Fruit fly (Drosophila melanogaster) whole organism, adult: ENCODE measurements around the gene bun.

ENCODE experiments used
- CG11617 ChIP-seq: fragments of 200-800 bp; sonication (Bioruptor generic); optimal IDR thresholded peaks from 2 replicates; lab custom pipeline; 2017; ENCODE audit warnings: mild to moderate bottlenecking, missing biosample characterization, missing genetic modification reagents, missing genetic modification characterization
- CG12768 ChIP-seq: fragments of 200-800 bp; sonication (Bioruptor generic); optimal IDR thresholded peaks from 2 replicates; lab custom pipeline; 2017; ENCODE audit warnings: missing biosample characterization, missing genetic modification characterization, mild to moderate bottlenecking, moderate library complexity, missing genetic modification reagents
- CG14711 ChIP-seq: fragments of 200-800 bp; sonication (Bioruptor generic); optimal IDR thresholded peaks from 2 replicates; lab custom pipeline; 2018; ENCODE audit warnings: missing biosample characterization, mild to moderate bottlenecking, missing genetic modification characterization, moderate library complexity
- CG1620 ChIP-seq: fragments of 200-800 bp; sonication (Bioruptor generic); optimal IDR thresholded peaks from 2 replicates; lab custom pipeline; 2016; ENCODE audit warnings: missing biosample characterization, missing genetic modification characterization
- CG33017 ChIP-seq: fragments of 200-800 bp; sonication (Bioruptor generic); optimal IDR thresholded peaks from 2 replicates; lab custom pipeline; 2018; ENCODE audit warnings: missing biosample characterization, mild to moderate bottlenecking, missing genetic modification characterization, moderate library complexity
- CG5204 ChIP-seq: fragments of 200-800 bp; sonication (Bioruptor generic); optimal IDR thresholded peaks from 2 replicates; lab custom pipeline; 2016; ENCODE audit warnings: missing biosample characterization, missing genetic modification characterization
- CG7045 ChIP-seq: fragments of 200-800 bp; sonication (Bioruptor generic); optimal IDR thresholded peaks from 2 replicates; lab custom pipeline; 2017; ENCODE audit warnings: missing biosample characterization, mild to moderate bottlenecking, missing genetic modification characterization
- CG7101 ChIP-seq: fragments of 200-800 bp; sonication (Bioruptor generic); optimal IDR thresholded peaks from 2 replicates; lab custom pipeline; 2018; ENCODE audit warnings: missing biosample characterization, mild to moderate bottlenecking, missing genetic modification characterization, moderate library complexity
- Clk ChIP-seq: fragments of 200-800 bp; sonication (Bioruptor generic); optimal IDR thresholded peaks from 2 replicates; lab custom pipeline; 2017; ENCODE audit warnings: missing biosample characterization, missing genetic modification characterization
- Crg-1 ChIP-seq: fragments of 200-800 bp; sonication (Bioruptor generic); optimal IDR thresholded peaks from 2 replicates; lab custom pipeline; 2016; ENCODE audit warnings: missing biosample characterization, missing genetic modification characterization
- Hr96 ChIP-seq: fragments of 200-800 bp; sonication (Bioruptor generic); optimal IDR thresholded peaks from 2 replicates; lab custom pipeline; 2016; ENCODE audit warnings: missing biosample characterization, missing genetic modification characterization
- Mnt ChIP-seq: fragments of 200-800 bp; sonication (Bioruptor generic); optimal IDR thresholded peaks from 2 replicates; lab custom pipeline; 2016; ENCODE audit warnings: missing biosample characterization, mild to moderate bottlenecking, missing genetic modification characterization
- bab1 ChIP-seq: fragments of 200-800 bp; sonication (Bioruptor generic); optimal IDR thresholded peaks from 3 replicates; lab custom pipeline; 2019; ENCODE audit warnings: missing biosample characterization, mild to moderate bottlenecking, missing genetic modification characterization, moderate library complexity
- cic ChIP-seq: fragments of 200-800 bp; sonication (Bioruptor generic); optimal IDR thresholded peaks from 2 replicates; lab custom pipeline; 2017; ENCODE audit warnings: missing biosample characterization, mild to moderate bottlenecking, missing genetic modification characterization, moderate library complexity
- cnc ChIP-seq, 2 experiments: fragments of >200 bp; optimal IDR thresholded peaks; 2 replicates each; lab custom pipeline; 2017
- kay ChIP-seq: fragments of 200-800 bp; sonication (Bioruptor generic); peaks from one replicate; lab custom pipeline; 2016; ENCODE audit warnings: missing biosample characterization, missing genetic modification characterization, borderline replicate concordance
- ovo ChIP-seq: fragments of 200-800 bp; sonication (Bioruptor generic); optimal IDR thresholded peaks from 2 replicates; lab custom pipeline; 2016; ENCODE audit warnings: missing biosample characterization, missing genetic modification characterization
- pad ChIP-seq: fragments of 200-800 bp; sonication (Bioruptor generic); optimal IDR thresholded peaks from 3 replicates; lab custom pipeline; 2017; ENCODE audit warnings: missing biosample characterization, missing genetic modification characterization, mild to moderate bottlenecking, moderate library complexity, missing genetic modification reagents
- tj ChIP-seq: fragments of 200-800 bp; sonication (Bioruptor generic); optimal IDR thresholded peaks from 3 replicates; lab custom pipeline; 2017; ENCODE audit warnings: missing biosample characterization, mild to moderate bottlenecking, missing genetic modification characterization, moderate library complexity
- toe ChIP-seq: fragments of 200-800 bp; sonication (Bioruptor generic); optimal IDR thresholded peaks from 2 replicates; lab custom pipeline; 2016; ENCODE audit warnings: missing biosample characterization, missing genetic modification characterization

Gene bun

dm6 chr2L:12489470-12489869, 56.9 kb downstream of the bun start:
- no peak for TF ChIP-seq cic (GFP tag; lab: Kevin White, UChicago)
- no peak for TF ChIP-seq Mnt (GFP tag; lab: Kevin White, UChicago)
- TF ChIP-seq CG5204, result no peak
- no peak for TF ChIP-seq CG7045
- TF ChIP-seq tj (GFP tag; lab: Kevin White, UChicago), result no peak
- TF ChIP-seq toe (GFP tag; lab: Kevin White, UChicago), result no peak
- TF ChIP-seq CG33017, result no peak
- no peak for TF ChIP-seq Clk (GFP tag; lab: Kevin White, UChicago)
- TF ChIP-seq CG11617 (GFP tag; lab: Kevin White, UChicago), result no peak
- TF ChIP-seq kay (GFP tag; lab: Kevin White, UChicago), result no peak
- no peak for TF ChIP-seq CG12768 (GFP tag; lab: Kevin White, UChicago)
- no peak for TF ChIP-seq CG14711 (tag; lab: Kevin White, UChicago)
- no peak for TF ChIP-seq CG7101 (tag; lab: Kevin White, UChicago)
- TF ChIP-seq Crg-1 (GFP tag; lab: Kevin White, UChicago), result no peak
- no peak for TF ChIP-seq ovo (GFP tag; lab: Kevin White, UChicago)
- TF ChIP-seq CG1620 (GFP tag; lab: Kevin White, UChicago), result no peak

DNA sequence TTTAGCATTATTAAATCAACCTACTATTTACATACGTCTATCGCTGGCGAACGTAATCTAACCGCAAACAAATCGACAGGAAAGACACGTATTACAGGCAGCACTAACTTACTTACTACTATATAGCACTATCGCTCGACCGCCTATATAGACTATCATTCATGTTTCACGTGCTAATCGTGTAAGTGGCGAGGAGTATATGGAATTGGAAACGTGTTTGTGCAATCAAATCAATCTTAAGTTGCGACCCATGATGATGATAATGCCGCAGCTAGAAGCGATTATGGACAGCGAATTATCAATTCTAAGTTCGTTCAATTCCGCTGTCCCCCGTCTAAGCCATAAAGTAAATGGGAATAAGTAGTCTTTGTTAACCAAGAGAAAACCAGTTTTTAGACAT, 58.6 kb downstream of the bun start:
- TF ChIP-seq CG11617 (GFP tag; lab: Kevin White, UChicago) (no peak), CG12768 (GFP tag; lab: Kevin White, UChicago) (no peak), ovo (GFP tag; lab: Kevin White, UChicago) (no peak), cic (GFP tag; lab: Kevin White, UChicago) (peak; percentile 24), toe (GFP tag; lab: Kevin White, UChicago) (no peak), pad (no peak), CG1620 (GFP tag; lab: Kevin White, UChicago) (no peak), Mnt (GFP tag; lab: Kevin White, UChicago) (no peak), tj (GFP tag; lab: Kevin White, UChicago) (no peak), Hr96 (GFP tag; lab: Kevin White, UChicago) (no peak), Crg-1 (GFP tag; lab: Kevin White, UChicago) (no peak), bab1 (GFP tag; lab: Kevin White, UChicago) (no peak), CG7101 (tag; lab: Kevin White, UChicago) (no peak), kay (GFP tag; lab: Kevin White, UChicago) (peak; percentile 82), CG33017 (no peak)

- TF ChIP-seq toe (GFP tag; lab: Kevin White, UChicago), result no peak
- TF ChIP-seq Crg-1 (GFP tag; lab: Kevin White, UChicago), result no peak
- TF ChIP-seq tj (GFP tag; lab: Kevin White, UChicago), result no peak
- TF ChIP-seq CG7045, result no peak
- TF ChIP-seq CG11617 (GFP tag; lab: Kevin White, UChicago), result no peak
- TF ChIP-seq cnc (optimal IDR thresholded peaks at IDR 0.05; lab: Kevin White, UChicago), result no peak
- no peak for TF ChIP-seq Clk (GFP tag; lab: Kevin White, UChicago)
- TF ChIP-seq CG14711 (tag; lab: Kevin White, UChicago), result no peak
- TF ChIP-seq CG7101 (tag; lab: Kevin White, UChicago), result no peak
Measured at dm6 chr2L:12487311-12487710, 59.1 kb downstream of the bun start.

dm6 chr2L:12485897-12486615, 60.4 kb downstream of the bun start:
- TF ChIP-seq CG7045 (no peak), pad (no peak), CG5204 (no peak), ovo (GFP tag; lab: Kevin White, UChicago) (no peak), tj (GFP tag; lab: Kevin White, UChicago) (no peak), cic (GFP tag; lab: Kevin White, UChicago) (no peak), cnc (optimal IDR thresholded peaks at IDR 0.05; lab: Kevin White, UChicago) (no peak), CG11617 (GFP tag; lab: Kevin White, UChicago) (no peak), kay (GFP tag; lab: Kevin White, UChicago) (no peak), Mnt (GFP tag; lab: Kevin White, UChicago) (no peak), CG12768 (GFP tag; lab: Kevin White, UChicago) (no peak), CG7101 (tag; lab: Kevin White, UChicago) (no peak), CG1620 (GFP tag; lab: Kevin White, UChicago) (no peak), bab1 (GFP tag; lab: Kevin White, UChicago) (no peak), Hr96 (GFP tag; lab: Kevin White, UChicago) (no peak)

DNA sequence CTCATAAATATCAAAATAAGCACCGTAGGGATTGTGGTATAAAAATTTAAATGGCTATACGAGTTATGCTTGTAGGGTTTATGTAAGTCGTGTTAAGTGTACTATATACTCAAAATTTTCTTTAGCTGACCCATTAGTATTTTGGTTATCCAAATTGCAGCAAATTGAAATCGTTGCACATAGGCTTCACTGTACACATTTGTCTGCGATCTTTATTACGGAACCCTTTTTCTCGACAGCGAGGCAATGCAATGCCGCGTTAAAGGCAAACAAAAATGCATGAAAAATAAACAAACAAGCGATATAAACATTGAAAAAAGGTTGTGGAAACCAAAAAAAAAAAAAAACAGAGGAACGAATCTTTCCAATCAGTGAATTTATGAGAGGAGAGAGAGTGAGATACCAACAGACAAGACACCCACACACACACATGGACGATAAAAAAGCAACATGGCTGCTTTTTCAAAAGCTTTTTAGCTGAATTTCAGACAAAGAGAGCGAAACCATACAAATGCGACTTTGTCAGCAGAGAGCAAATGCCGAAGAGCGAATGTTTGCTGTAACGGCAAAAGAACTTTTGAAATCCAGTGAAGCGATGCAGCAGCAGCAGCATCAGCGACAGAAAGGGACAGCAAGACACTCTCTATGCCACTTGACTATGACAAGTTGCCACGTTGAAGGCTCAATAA, 62.4 kb downstream of the bun start:
- TF ChIP-seq ovo (GFP tag; lab: Kevin White, UChicago) (peak; percentile 77), CG7045 (peak; percentile 91), kay (GFP tag; lab: Kevin White, UChicago) (no peak), toe (GFP tag; lab: Kevin White, UChicago) (peak; percentile 89), CG7101 (tag; lab: Kevin White, UChicago) (peak; percentile 91), pad (peak; percentile 79), Mnt (GFP tag; lab: Kevin White, UChicago) (peak; percentile 74), CG12768 (GFP tag; lab: Kevin White, UChicago) (peak; percentile 88), bab1 (GFP tag; lab: Kevin White, UChicago) (peak; percentile 96), tj (GFP tag; lab: Kevin White, UChicago) (peak; percentile 64), Hr96 (GFP tag; lab: Kevin White, UChicago) (peak; percentile 90), cic (GFP tag; lab: Kevin White, UChicago) (peak; percentile 17), Crg-1 (GFP tag; lab: Kevin White, UChicago) (peak; percentile 85), Clk (GFP tag; lab: Kevin White, UChicago) (peak; percentile 78), CG11617 (GFP tag; lab: Kevin White, UChicago) (peak; percentile 90), cnc (optimal IDR thresholded peaks at IDR 0.05; lab: Kevin White, UChicago) (no peak), CG5204 (peak; percentile 93), CG14711 (tag; lab: Kevin White, UChicago) (peak; percentile 86), CG33017 (peak; percentile 90), CG1620 (GFP tag; lab: Kevin White, UChicago) (peak; percentile 92)
